Worm (Caenorhabditis elegans): ENCODE results near the gene Y48A6B.9.

Gene Y48A6B.9

ce11 chrIII:10994085-10994484 lies 38.9 kb upstream of the Y48A6B.9 start:
- TF ChIP-seq zip-8 (tag; optimal IDR thresholded peaks at IDR 0.05) (peak; percentile 91), blmp-1 (tag; optimal IDR thresholded peaks at IDR 0.05) (no peak)

- TF ChIP-seq lsy-2 (tag; optimal IDR thresholded peaks at IDR 0.05): no peak
- TF ChIP-seq mls-2 (tag; optimal IDR thresholded peaks at IDR 0.05): no peak
Observed at ce11 chrIII:10995156-10995555, 37.8 kb upstream of the Y48A6B.9 start, which contains the start of gene dmsr-5. TSS of gene dmsr-5 (minus strand) at chrIII:10995256.

ce11 chrIII:11002808-11003207 lies 30.2 kb upstream of the Y48A6B.9 start:
- TF ChIP-seq unc-39 (tag; optimal IDR thresholded peaks at IDR 0.05) (no peak), hlh-1 (tag; optimal IDR thresholded peaks at IDR 0.05) (no peak), ces-1 (GFP tag; optimal IDR thresholded peaks at IDR 0.05) (no peak), nhr-2 (tag; optimal IDR thresholded peaks at IDR 0.05) (no peak), nhr-76 (tag; optimal IDR thresholded peaks at IDR 0.05) (no peak), nhr-12 (tag; optimal IDR thresholded peaks at IDR 0.05) (no peak), ham-2 (GFP tag; optimal IDR thresholded peaks at IDR 0.05) (no peak)

- TF ChIP-seq ceh-43 (GFP tag; optimal IDR thresholded peaks at IDR 0.05): no peak
- peak; percentile 91 for TF ChIP-seq nhr-237 (tag; optimal IDR thresholded peaks at IDR 0.05)
- peak; percentile 64 for TF ChIP-seq pha-4 (tag; optimal IDR thresholded peaks at IDR 0.05)
- no peak for TF ChIP-seq mab-5 (tag; optimal IDR thresholded peaks at IDR 0.05)
- TF ChIP-seq mep-1 (tag; optimal IDR thresholded peaks at IDR 0.05): peak; percentile 91
- TF ChIP-seq sptf-1 (tag; optimal IDR thresholded peaks at IDR 0.05): peak; percentile 47
- peak; percentile 71 for TF ChIP-seq lin-13 (tag; optimal IDR thresholded peaks at IDR 0.05)
- TF ChIP-seq nhr-12 (tag; optimal IDR thresholded peaks at IDR 0.05): no peak
- TF ChIP-seq hlh-1 (tag; optimal IDR thresholded peaks at IDR 0.05): peak; percentile 3
- no peak for TF ChIP-seq ceh-83 (GFP tag; optimal IDR thresholded peaks at IDR 0.05)
- no peak for TF ChIP-seq nhr-2 (tag; optimal IDR thresholded peaks at IDR 0.05)
- TF ChIP-seq ces-1 (GFP tag; optimal IDR thresholded peaks at IDR 0.05): peak; percentile 87
- TF ChIP-seq ceh-39 (tag; optimal IDR thresholded peaks at IDR 0.05): peak; percentile 85
- TF ChIP-seq ham-2 (GFP tag; optimal IDR thresholded peaks at IDR 0.05): no peak
- TF ChIP-seq lsy-2 (tag; optimal IDR thresholded peaks at IDR 0.05): peak; percentile 84
- no peak for TF ChIP-seq tbx-8 (GFP tag; optimal IDR thresholded peaks at IDR 0.05)
- no peak for TF ChIP-seq unc-120 (tag; optimal IDR thresholded peaks at IDR 0.05; ENCODE audit: poor library complexity, severe bottlenecking)
- no peak for TF ChIP-seq snpc-4 (tag; optimal IDR thresholded peaks at IDR 0.05)
- peak; percentile 36 for TF ChIP-seq blmp-1 (tag; optimal IDR thresholded peaks at IDR 0.05)
- no peak for TF ChIP-seq lin-32 (GFP tag; optimal IDR thresholded peaks at IDR 0.05)
- TF ChIP-seq sem-2 (GFP tag; optimal IDR thresholded peaks at IDR 0.05): no peak
- no peak for TF ChIP-seq nhr-76 (tag; optimal IDR thresholded peaks at IDR 0.05)
- TF ChIP-seq unc-62 (GFP tag; optimal IDR thresholded peaks at IDR 0.05): peak; percentile 6
- no peak for TF ChIP-seq M03D4.4 (tag; optimal IDR thresholded peaks at IDR 0.05)
Observed at ce11 chrIII:11007552-11008272, 25.3 kb upstream of the Y48A6B.9 start, which contains the start of the genes fipr-17 and Y48A6B.3. TSS of gene fipr-17 (minus strand) at chrIII:11007602. TSS of gene Y48A6B.3 (plus strand) at chrIII:11008222.

- no peak for TF ChIP-seq nhr-12 (tag; optimal IDR thresholded peaks at IDR 0.05)
- TF ChIP-seq unc-62 (GFP tag; optimal IDR thresholded peaks at IDR 0.05): no peak
- TF ChIP-seq snpc-4 (tag; optimal IDR thresholded peaks at IDR 0.05): no peak
- no peak for TF ChIP-seq unc-120 (tag; optimal IDR thresholded peaks at IDR 0.05; ENCODE audit: poor library complexity, severe bottlenecking)
- no peak for TF ChIP-seq unc-39 (tag; optimal IDR thresholded peaks at IDR 0.05)
- TF ChIP-seq sem-2 (GFP tag; optimal IDR thresholded peaks at IDR 0.05): no peak
- no peak for TF ChIP-seq pha-4 (tag; optimal IDR thresholded peaks at IDR 0.05)
- no peak for TF ChIP-seq blmp-1 (tag; optimal IDR thresholded peaks at IDR 0.05)
- no peak for TF ChIP-seq hlh-1 (tag; optimal IDR thresholded peaks at IDR 0.05)
- TF ChIP-seq lin-13 (tag; optimal IDR thresholded peaks at IDR 0.05): no peak
- no peak for TF ChIP-seq sptf-1 (tag; optimal IDR thresholded peaks at IDR 0.05)
Observed at ce11 chrIII:11008869-11009268, 24.1 kb upstream of the Y48A6B.9 start, which contains the start of gene exos-1. TSS of gene exos-1 (plus strand) at chrIII:11009043.

- TF ChIP-seq lin-32 (GFP tag; optimal IDR thresholded peaks at IDR 0.05) (no peak), sptf-1 (tag; optimal IDR thresholded peaks at IDR 0.05) (no peak), blmp-1 (tag; optimal IDR thresholded peaks at IDR 0.05) (no peak), nhr-28 (tag; optimal IDR thresholded peaks at IDR 0.05) (no peak), unc-39 (tag; optimal IDR thresholded peaks at IDR 0.05) (no peak), sem-2 (GFP tag; optimal IDR thresholded peaks at IDR 0.05) (no peak), hlh-1 (tag; optimal IDR thresholded peaks at IDR 0.05) (no peak), lin-13 (tag; optimal IDR thresholded peaks at IDR 0.05) (no peak), nhr-12 (tag; optimal IDR thresholded peaks at IDR 0.05) (no peak)
Observed at ce11 chrIII:11010597-11010996, 22.4 kb upstream of the Y48A6B.9 start.
